Worm (Caenorhabditis elegans) whole organism, L1 larva: ENCODE results near the gene frpr-12.

ENCODE experiments used
- C04F5.9 ChIP-seq: sonication (generic microtip); optimal IDR thresholded peaks from 2 replicates; lab custom pipeline; 2016; ENCODE audit warnings: missing genetic modification characterization, missing compliant biosample characterization
- C16A3.4 ChIP-seq: fragments of 150-350 bp; optimal IDR thresholded peaks from 2 replicates; lab custom pipeline; 2014; ENCODE audit warnings: missing biosample characterization, missing genetic modification characterization
- F16B12.6 ChIP-seq: fragments of 150-350 bp; optimal IDR thresholded peaks from 2 replicates; lab custom pipeline; 2014; ENCODE audit warnings: missing biosample characterization, missing genetic modification characterization
- Y116A8C.19 ChIP-seq: sonication (generic microtip); optimal IDR thresholded peaks from 2 replicates; lab custom pipeline; 2016; ENCODE audit warnings: missing compliant biosample characterization, missing genetic modification characterization, borderline replicate concordance
- aha-1 ChIP-seq: fragments of 150-350 bp; optimal IDR thresholded peaks from 2 replicates; lab custom pipeline; 2014; ENCODE audit warnings: missing biosample characterization, missing genetic modification characterization
- aly-2 ChIP-seq: fragments of 150-350 bp; optimal IDR thresholded peaks from 2 replicates; lab custom pipeline; 2014; ENCODE audit warnings: missing biosample characterization, missing genetic modification characterization
- blmp-1 ChIP-seq: fragments of 150-350 bp; optimal IDR thresholded peaks from 2 replicates; lab custom pipeline; 2014; ENCODE audit warnings: missing biosample characterization, missing genetic modification characterization
- ceh-88 ChIP-seq: fragments of 200-800 bp; sonication (Bioruptor generic); IDR thresholded peaks from 2 replicates; pipeline ENCODE4 v1.3.6; 2022; ENCODE audit warnings: missing genetic modification characterization, missing compliant biosample characterization
- ces-1 ChIP-seq: fragments of 150-350 bp; optimal IDR thresholded peaks from 2 replicates; lab custom pipeline; 2014; ENCODE audit warnings: missing biosample characterization, missing genetic modification reagents, missing genetic modification characterization
- dpl-1 ChIP-seq, 3 experiments: fragments of 150-350 bp in 2 of 3; sonication (generic microtip) in 1 of 3; optimal IDR thresholded peaks; 2 replicates each; lab custom pipeline; 2014 to 2017; ENCODE audit warnings: missing biosample characterization in 3 of 3, missing genetic modification characterization in 3 of 3, missing genetic modification reagents in 3 of 3
- egl-27 ChIP-seq, 2 experiments: fragments of 150-350 bp in 1 of 2; sonication (generic microtip); optimal IDR thresholded peaks; 3 replicates each; lab custom pipeline; 2017 to 2018; ENCODE audit warnings: missing biosample characterization in 2 of 2, missing genetic modification characterization in 2 of 2, missing genetic modification reagents in 2 of 2
- elt-2 ChIP-seq: sonication (generic microtip); optimal IDR thresholded peaks from 2 replicates; lab custom pipeline; 2016; ENCODE audit warnings: missing genetic modification characterization, mild to moderate bottlenecking, inconsistent platforms, missing compliant biosample characterization, missing genetic modification reagents
- elt-3 ChIP-seq, 6 experiments: fragments of 150-350 bp in 1 of 6; sonication (generic microtip); optimal IDR thresholded peaks; 2 replicates each; lab custom pipeline; 2017 to 2018; ENCODE audit warnings: missing biosample characterization in 6 of 6, missing genetic modification characterization in 6 of 6, inconsistent platforms in 1 of 6
- fkh-4 ChIP-seq: sonication (generic microtip); optimal IDR thresholded peaks from 2 replicates; lab custom pipeline; 2016; ENCODE audit warnings: missing compliant biosample characterization, missing genetic modification characterization, borderline replicate concordance
- fkh-8 ChIP-seq: sonication (generic microtip); optimal IDR thresholded peaks from 2 replicates; lab custom pipeline; 2016; ENCODE audit warnings: mild to moderate bottlenecking, missing genetic modification characterization, missing compliant biosample characterization
- grh-1 ChIP-seq: fragments of 200-800 bp; sonication (Bioruptor generic); IDR thresholded peaks from 2 replicates; pipeline ENCODE4 v1.3.6; 2022; ENCODE audit warnings: missing genetic modification reagents, missing genetic modification characterization, missing compliant biosample characterization
- hlh-4 ChIP-seq: sonication (generic microtip); optimal IDR thresholded peaks from 2 replicates; lab custom pipeline; 2016; ENCODE audit warnings: mild to moderate bottlenecking, missing genetic modification characterization, missing compliant biosample characterization
- irx-1 ChIP-seq: sonication (generic microtip); optimal IDR thresholded peaks from 2 replicates; lab custom pipeline; 2016; ENCODE audit warnings: missing genetic modification characterization, missing compliant biosample characterization
- isw-1 ChIP-seq: fragments of 200-800 bp; sonication (Bioruptor generic); IDR thresholded peaks from 2 replicates; pipeline ENCODE4 v1.3.6; 2022; ENCODE audit warnings: missing genetic modification characterization, missing compliant biosample characterization
- lin-14 ChIP-seq: fragments of 200-800 bp; sonication (Bioruptor generic); optimal IDR thresholded peaks from 2 replicates; lab custom pipeline; 2018; ENCODE audit warnings: mild to moderate bottlenecking, missing genetic modification characterization, moderate library complexity, missing compliant biosample characterization
- lir-3 ChIP-seq: sonication (generic microtip); optimal IDR thresholded peaks from 2 replicates; lab custom pipeline; 2016; ENCODE audit warnings: mild to moderate bottlenecking, missing genetic modification characterization, moderate library complexity, missing compliant biosample characterization; ENCODE audit not compliant: poor library complexity
- lsy-2 ChIP-seq, 2 experiments: fragments of 150-350 bp; optimal IDR thresholded peaks; 2 replicates each; lab custom pipeline; 2014; ENCODE audit warnings: missing biosample characterization in 2 of 2, missing genetic modification characterization in 2 of 2
- mab-9 ChIP-seq: fragments of 200-800 bp; sonication (Bioruptor generic); IDR thresholded peaks from 2 replicates; pipeline ENCODE4 v1.3.6; 2022; ENCODE audit warnings: missing genetic modification reagents, missing genetic modification characterization, missing compliant biosample characterization
- mep-1 ChIP-seq: fragments of 150-350 bp; optimal IDR thresholded peaks from 2 replicates; lab custom pipeline; 2014; ENCODE audit warnings: missing biosample characterization, missing genetic modification characterization
- nhr-11 ChIP-seq: fragments of 150-350 bp; optimal IDR thresholded peaks from 2 replicates; lab custom pipeline; 2014; ENCODE audit warnings: missing biosample characterization, missing genetic modification characterization
- nhr-19 ChIP-seq: fragments of 200-800 bp; sonication (Bioruptor generic); conservative IDR thresholded peaks from 2 replicates; pipeline ENCODE4 v1.3.6; 2022; ENCODE audit warnings: missing genetic modification characterization, missing compliant biosample characterization
- nhr-20 ChIP-seq: sonication (generic microtip); optimal IDR thresholded peaks from 2 replicates; lab custom pipeline; 2016; ENCODE audit warnings: mild to moderate bottlenecking, missing genetic modification characterization, missing compliant biosample characterization
- nhr-237 ChIP-seq: fragments of 150-350 bp; optimal IDR thresholded peaks from 2 replicates; lab custom pipeline; 2014; ENCODE audit warnings: missing biosample characterization, missing genetic modification characterization
- nhr-28 ChIP-seq: fragments of 150-350 bp; optimal IDR thresholded peaks from 2 replicates; lab custom pipeline; 2014; ENCODE audit warnings: missing biosample characterization, missing genetic modification characterization
- nhr-47 ChIP-seq: sonication (generic microtip); optimal IDR thresholded peaks from 2 replicates; lab custom pipeline; 2016; ENCODE audit warnings: mild to moderate bottlenecking, missing genetic modification characterization, moderate library complexity, missing compliant biosample characterization
- nhr-77 ChIP-seq: fragments of 150-350 bp; optimal IDR thresholded peaks from 2 replicates; lab custom pipeline; 2014; ENCODE audit warnings: missing biosample characterization, missing genetic modification characterization
- nhr-84 ChIP-seq: sonication (generic microtip); optimal IDR thresholded peaks from 2 replicates; lab custom pipeline; 2017; ENCODE audit warnings: missing biosample characterization, missing genetic modification characterization
- nhr-85 ChIP-seq: sonication (generic microtip); peaks from one replicate; lab custom pipeline; 2016; ENCODE audit warnings: missing genetic modification characterization, inconsistent platforms, missing compliant biosample characterization
- pag-3 ChIP-seq: sonication (generic microtip); optimal IDR thresholded peaks from 2 replicates; lab custom pipeline; 2017; ENCODE audit warnings: missing genetic modification characterization, mild to moderate bottlenecking, missing compliant biosample characterization, antibody characterized with exemption, borderline replicate concordance; ENCODE audit not compliant: insufficient read depth
- pqm-1 ChIP-seq: sonication (generic microtip); optimal IDR thresholded peaks from 3 replicates; lab custom pipeline; 2017; ENCODE audit warnings: missing biosample characterization, missing genetic modification characterization
- skn-1 ChIP-seq: fragments of 150-350 bp; optimal IDR thresholded peaks from 2 replicates; lab custom pipeline; 2014; ENCODE audit warnings: missing biosample characterization, missing genetic modification characterization
- snu-23 ChIP-seq: sonication (generic microtip); optimal IDR thresholded peaks from 2 replicates; lab custom pipeline; 2016; ENCODE audit warnings: missing genetic modification characterization, missing compliant biosample characterization
- sup-37 ChIP-seq: fragments of 200-800 bp; sonication (Bioruptor generic); optimal IDR thresholded peaks from 2 replicates; lab custom pipeline; 2018; ENCODE audit warnings: mild to moderate bottlenecking, missing genetic modification characterization, missing compliant biosample characterization
- swsn-7 ChIP-seq: sonication (generic microtip); optimal IDR thresholded peaks from 2 replicates; lab custom pipeline; 2016; ENCODE audit warnings: missing genetic modification characterization, missing compliant biosample characterization
- unc-130 ChIP-seq: fragments of 150-350 bp; optimal IDR thresholded peaks from 2 replicates; lab custom pipeline; 2017; ENCODE audit warnings: missing biosample characterization, missing genetic modification characterization, inconsistent platforms
- unc-30 ChIP-seq: sonication (generic microtip); optimal IDR thresholded peaks from 2 replicates; lab custom pipeline; 2017; ENCODE audit warnings: missing biosample characterization, missing genetic modification characterization
- unc-62 ChIP-seq: fragments of 150-350 bp; optimal IDR thresholded peaks from 2 replicates; lab custom pipeline; 2014; ENCODE audit warnings: missing biosample characterization, missing genetic modification reagents, missing genetic modification characterization
- unc-86 ChIP-seq: sonication (generic microtip); optimal IDR thresholded peaks from 2 replicates; lab custom pipeline; 2016; ENCODE audit warnings: missing genetic modification characterization, missing compliant biosample characterization
- unc-98 ChIP-seq: fragments of 200-800 bp; sonication (Bioruptor generic); IDR thresholded peaks from 2 replicates; pipeline ENCODE4 v1.3.6; 2022; ENCODE audit warnings: missing genetic modification characterization, missing compliant biosample characterization
- vab-15 ChIP-seq: sonication (generic microtip); optimal IDR thresholded peaks from 2 replicates; lab custom pipeline; 2017; ENCODE audit warnings: missing genotype, mild to moderate bottlenecking, missing genetic modification characterization, missing compliant biosample characterization
- xbp-1 ChIP-seq: sonication (generic microtip); optimal IDR thresholded peaks from 2 replicates; lab custom pipeline; 2016; ENCODE audit warnings: missing genetic modification characterization, missing compliant biosample characterization
- zag-1 ChIP-seq: fragments of 150-350 bp; optimal IDR thresholded peaks from 2 replicates; lab custom pipeline; 2014; ENCODE audit warnings: missing biosample characterization, missing genetic modification characterization
- zip-4 ChIP-seq: fragments of 200-800 bp; sonication (Bioruptor generic); optimal IDR thresholded peaks from 2 replicates; lab custom pipeline; 2018; ENCODE audit warnings: mild to moderate bottlenecking, missing genetic modification characterization, moderate library complexity, missing compliant biosample characterization
- ztf-11 ChIP-seq, 2 experiments: sonication (generic microtip); optimal IDR thresholded peaks; 2 replicates each; lab custom pipeline; 2016 to 2017; ENCODE audit warnings: missing genetic modification characterization in 2 of 2, missing biosample characterization in 1 of 2, missing compliant biosample characterization in 1 of 2
- ztf-4 ChIP-seq: fragments of 150-350 bp; optimal IDR thresholded peaks from 2 replicates; lab custom pipeline; 2014; ENCODE audit warnings: missing biosample characterization, missing genetic modification characterization

frpr-12 gene

DNA sequence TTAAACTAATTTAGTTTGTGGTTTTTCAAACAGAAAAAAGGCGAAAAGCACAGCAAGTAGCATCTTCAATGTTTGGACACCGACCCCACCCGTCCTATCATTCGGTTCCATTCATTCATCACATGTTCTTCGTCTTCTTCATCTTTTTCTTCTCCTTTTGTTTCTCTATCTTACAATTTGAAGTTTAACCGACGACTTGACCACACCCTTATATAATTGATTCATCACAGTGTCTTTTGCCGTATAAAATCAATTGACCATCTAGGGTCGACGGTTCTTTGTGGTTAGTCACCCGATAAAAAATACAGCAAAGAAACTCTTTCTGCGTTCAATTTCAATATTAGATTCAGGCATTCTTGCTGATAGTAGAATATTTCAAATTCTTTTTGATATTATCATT is 32.3 kb downstream of the frpr-12 start (continued):
- peak; percentile 17 for TF ChIP-seq unc-130 (tag; lab: Kevin White, UChicago)
- no peak for TF ChIP-seq aha-1 (tag; lab: Kevin White, UChicago)
- no peak for TF ChIP-seq unc-30
- no peak for TF ChIP-seq pag-3 (tag; lab: Kevin White, UChicago)
- TF ChIP-seq fkh-8 (tag; lab: Kevin White, UChicago), result no peak
- no peak for TF ChIP-seq lir-3 (tag; lab: Kevin White, UChicago)
- TF ChIP-seq pqm-1 (tag; lab: Kevin White, UChicago), result no peak

ce11 chrV:8936184-8936589 is 33.4 kb downstream of the frpr-12 start, which contains the start of gene unc-23:
Gene unc-23, plus strand, starts transcription at chrV:8936359.
- TF ChIP-seq unc-98 (GFP tag; lab: Robert Waterston, UW), result no peak
- TF ChIP-seq ces-1 (GFP tag; lab: Kevin White, UChicago), result no peak
- TF ChIP-seq C16A3.4 (tag; lab: Kevin White, UChicago), result peak; percentile 73
- no peak for TF ChIP-seq zag-1 (tag; lab: Kevin White, UChicago)
- no peak for TF ChIP-seq hlh-4 (tag; lab: Kevin White, UChicago)
- no peak for TF ChIP-seq unc-62
- TF ChIP-seq irx-1 (tag; lab: Kevin White, UChicago), result peak; percentile 55
- TF ChIP-seq pqm-1 (tag; lab: Kevin White, UChicago), result no peak
- peak; percentile 58 to 79 for TF ChIP-seq lsy-2 (tag; optimal IDR thresholded peaks at IDR 0.05; lab: Kevin White, UChicago)
- TF ChIP-seq nhr-237 (tag; lab: Kevin White, UChicago), result peak; percentile 75
- TF ChIP-seq fkh-4, result no peak
- peak; percentile 97 for TF ChIP-seq snu-23 (GFP tag; lab: Kevin White, UChicago)
- TF ChIP-seq nhr-19, result peak; percentile 90
- TF ChIP-seq aha-1 (tag; lab: Kevin White, UChicago), result peak; percentile 8
- peak; percentile 44 to 52 (median 49) for TF ChIP-seq dpl-1 (GFP tag; optimal IDR thresholded peaks at IDR 0.05; lab: Kevin White, UChicago)
- TF ChIP-seq aly-2 (tag; lab: Kevin White, UChicago), result no peak
- peak; percentile 18 for TF ChIP-seq C04F5.9 (tag; lab: Kevin White, UChicago)
- TF ChIP-seq nhr-47 (tag; lab: Kevin White, UChicago), result peak; percentile 76
- TF ChIP-seq F16B12.6 (tag; lab: Kevin White, UChicago), result no peak
- peak; percentile 59; the same call in 1 of the 2 replicates for TF ChIP-seq mab-9
- no peak for TF ChIP-seq nhr-84 (tag; lab: Kevin White, UChicago)
- TF ChIP-seq Y116A8C.19, result no peak
- peak; percentile 80 for TF ChIP-seq skn-1
- TF ChIP-seq isw-1 (GFP tag; lab: Robert Waterston, UW), result peak; percentile 9; the same call in 1 of the 2 replicates
- TF ChIP-seq elt-2, result peak; percentile 63
- no peak for TF ChIP-seq fkh-8 (tag; lab: Kevin White, UChicago)
- TF ChIP-seq unc-130 (tag; lab: Kevin White, UChicago), result peak; percentile 86
- TF ChIP-seq unc-30, result no peak
- TF ChIP-seq vab-15 (tag; lab: Kevin White, UChicago), result no peak
- peak; percentile 87 for TF ChIP-seq nhr-77
- TF ChIP-seq nhr-20 (tag; lab: Kevin White, UChicago), result peak; percentile 96
- peak; percentile 63 for TF ChIP-seq xbp-1 (tag; lab: Kevin White, UChicago)
- TF ChIP-seq swsn-7 (tag; lab: Kevin White, UChicago), result peak; percentile 90
- TF ChIP-seq mep-1 (tag; lab: Kevin White, UChicago), result peak; percentile 90
- TF ChIP-seq nhr-11 (tag; lab: Kevin White, UChicago), result peak; percentile 41
- peak; percentile 27; the same call in 1 of the 2 replicates for TF ChIP-seq ceh-88 (GFP tag; lab: Robert Waterston, UW)
- peak in 1 of 2 experiments; percentile 8 for TF ChIP-seq egl-27 (tag; optimal IDR thresholded peaks at IDR 0.05; lab: Kevin White, UChicago)
- peak; percentile 94 for TF ChIP-seq lin-14
- TF ChIP-seq sup-37 (GFP tag; lab: Kevin White, UChicago), result peak; percentile 61
- TF ChIP-seq blmp-1 (tag; lab: Kevin White, UChicago), result peak; percentile 95
- TF ChIP-seq ztf-11 (tag; optimal IDR thresholded peaks at IDR 0.05; lab: Kevin White, UChicago), result no peak
- peak; percentile 71 for TF ChIP-seq grh-1
- TF ChIP-seq ztf-4 (tag; lab: Kevin White, UChicago), result peak; percentile 74
- peak; percentile 75 for TF ChIP-seq zip-4 (GFP tag; lab: Kevin White, UChicago)
- TF ChIP-seq nhr-28 (tag; lab: Kevin White, UChicago), result no peak
- TF ChIP-seq unc-86 (tag; lab: Kevin White, UChicago), result no peak
- peak in 5 of 6 experiments; percentile 81 to 95 (median 90) for TF ChIP-seq elt-3 (tag; optimal IDR thresholded peaks at IDR 0.05; lab: Kevin White, UChicago)
- TF ChIP-seq nhr-85 (tag; lab: Kevin White, UChicago), result peak; percentile 97
